Worm (Caenorhabditis elegans) whole organism, L1 larva: ENCODE measurements around the gene T02H6.3.

Experiments
- C04F5.9 ChIP-seq: sonication (generic microtip); optimal IDR thresholded peaks from 2 replicates; lab custom pipeline; 2016; ENCODE audit warnings: missing genetic modification characterization, missing compliant biosample characterization
- C16A3.4 ChIP-seq: fragments of 150-350 bp; optimal IDR thresholded peaks from 2 replicates; lab custom pipeline; 2014; ENCODE audit warnings: missing biosample characterization, missing genetic modification characterization
- F16B12.6 ChIP-seq: fragments of 150-350 bp; optimal IDR thresholded peaks from 2 replicates; lab custom pipeline; 2014; ENCODE audit warnings: missing biosample characterization, missing genetic modification characterization
- aly-2 ChIP-seq: fragments of 150-350 bp; optimal IDR thresholded peaks from 2 replicates; lab custom pipeline; 2014; ENCODE audit warnings: missing biosample characterization, missing genetic modification characterization
- blmp-1 ChIP-seq: fragments of 150-350 bp; optimal IDR thresholded peaks from 2 replicates; lab custom pipeline; 2014; ENCODE audit warnings: missing biosample characterization, missing genetic modification characterization
- ceh-82 ChIP-seq, 3 experiments: fragments of 150-350 bp in 1 of 3; sonication (generic microtip) in 2 of 3; optimal IDR thresholded peaks; 2 replicates each; lab custom pipeline; 2014 to 2017; ENCODE audit warnings: missing biosample characterization in 3 of 3, missing genetic modification characterization in 3 of 3
- ceh-88 ChIP-seq: fragments of 200-800 bp; sonication (Bioruptor generic); IDR thresholded peaks from 2 replicates; pipeline ENCODE4 v1.3.6; 2022; ENCODE audit warnings: missing genetic modification characterization, missing compliant biosample characterization
- ceh-90 ChIP-seq: sonication (generic microtip); optimal IDR thresholded peaks from 2 replicates; lab custom pipeline; 2016; ENCODE audit warnings: missing genetic modification characterization, missing compliant biosample characterization
- ces-1 ChIP-seq: fragments of 150-350 bp; optimal IDR thresholded peaks from 2 replicates; lab custom pipeline; 2014; ENCODE audit warnings: missing biosample characterization, missing genetic modification reagents, missing genetic modification characterization
- dsc-1 ChIP-seq: sonication (generic microtip); optimal IDR thresholded peaks from 2 replicates; lab custom pipeline; 2016; ENCODE audit warnings: mild to moderate bottlenecking, missing genetic modification characterization, missing compliant biosample characterization
- efl-1 ChIP-seq, 4 experiments: fragments of 150-350 bp; optimal IDR thresholded peaks in 3 of 4; peaks in 1 of 4; 1 replicate in 1 of 4; 2 replicates in 3 of 4; lab custom pipeline; 2014; ENCODE audit warnings: missing biosample characterization in 2 of 4, missing genetic modification characterization in 2 of 4, missing genetic modification reagents in 2 of 4
- efl-3 ChIP-seq: fragments of 200-800 bp; sonication (Bioruptor generic); optimal IDR thresholded peaks from 2 replicates; lab custom pipeline; 2018; ENCODE audit warnings: mild to moderate bottlenecking, missing genetic modification characterization, missing compliant biosample characterization
- egl-13 ChIP-seq: sonication (generic microtip); optimal IDR thresholded peaks from 2 replicates; lab custom pipeline; 2016; ENCODE audit warnings: missing genotype, missing genetic modification reagents, missing genetic modification characterization, missing compliant biosample characterization
- egl-27 ChIP-seq, 2 experiments: fragments of 150-350 bp in 1 of 2; sonication (generic microtip); optimal IDR thresholded peaks; 3 replicates each; lab custom pipeline; 2017 to 2018; ENCODE audit warnings: missing biosample characterization in 2 of 2, missing genetic modification characterization in 2 of 2, missing genetic modification reagents in 2 of 2
- ets-5 ChIP-seq: fragments of 200-800 bp; sonication (Bioruptor generic); IDR thresholded peaks from 2 replicates; pipeline ENCODE4 v1.3.6; 2022; ENCODE audit warnings: missing genetic modification characterization, missing compliant biosample characterization
- fkh-4 ChIP-seq: sonication (generic microtip); optimal IDR thresholded peaks from 2 replicates; lab custom pipeline; 2016; ENCODE audit warnings: missing compliant biosample characterization, missing genetic modification characterization, borderline replicate concordance
- fos-1 ChIP-seq: fragments of 150-350 bp; optimal IDR thresholded peaks from 2 replicates; lab custom pipeline; 2014; ENCODE audit warnings: missing biosample characterization, missing genetic modification characterization
- grh-1 ChIP-seq: fragments of 200-800 bp; sonication (Bioruptor generic); IDR thresholded peaks from 2 replicates; pipeline ENCODE4 v1.3.6; 2022; ENCODE audit warnings: missing genetic modification reagents, missing genetic modification characterization, missing compliant biosample characterization
- irx-1 ChIP-seq: sonication (generic microtip); optimal IDR thresholded peaks from 2 replicates; lab custom pipeline; 2016; ENCODE audit warnings: missing genetic modification characterization, missing compliant biosample characterization
- lin-13 ChIP-seq: fragments of 150-350 bp; optimal IDR thresholded peaks from 2 replicates; lab custom pipeline; 2014; ENCODE audit warnings: missing biosample characterization, missing genetic modification reagents, missing genetic modification characterization
- lin-14 ChIP-seq: fragments of 200-800 bp; sonication (Bioruptor generic); optimal IDR thresholded peaks from 2 replicates; lab custom pipeline; 2018; ENCODE audit warnings: mild to moderate bottlenecking, missing genetic modification characterization, moderate library complexity, missing compliant biosample characterization
- lin-35 ChIP-seq, 2 experiments: fragments of 150-350 bp; optimal IDR thresholded peaks; 2 replicates each; lab custom pipeline; 2014; ENCODE audit warnings: missing biosample characterization in 2 of 2, missing genetic modification characterization in 2 of 2, missing genetic modification reagents in 2 of 2
- lsy-2 ChIP-seq, 2 experiments: fragments of 150-350 bp; optimal IDR thresholded peaks; 2 replicates each; lab custom pipeline; 2014; ENCODE audit warnings: missing biosample characterization in 2 of 2, missing genetic modification characterization in 2 of 2
- mab-9 ChIP-seq: fragments of 200-800 bp; sonication (Bioruptor generic); IDR thresholded peaks from 2 replicates; pipeline ENCODE4 v1.3.6; 2022; ENCODE audit warnings: missing genetic modification reagents, missing genetic modification characterization, missing compliant biosample characterization
- nhr-11 ChIP-seq: fragments of 150-350 bp; optimal IDR thresholded peaks from 2 replicates; lab custom pipeline; 2014; ENCODE audit warnings: missing biosample characterization, missing genetic modification characterization
- nhr-20 ChIP-seq: sonication (generic microtip); optimal IDR thresholded peaks from 2 replicates; lab custom pipeline; 2016; ENCODE audit warnings: mild to moderate bottlenecking, missing genetic modification characterization, missing compliant biosample characterization
- nhr-237 ChIP-seq: fragments of 150-350 bp; optimal IDR thresholded peaks from 2 replicates; lab custom pipeline; 2014; ENCODE audit warnings: missing biosample characterization, missing genetic modification characterization
- nhr-47 ChIP-seq: sonication (generic microtip); optimal IDR thresholded peaks from 2 replicates; lab custom pipeline; 2016; ENCODE audit warnings: mild to moderate bottlenecking, missing genetic modification characterization, moderate library complexity, missing compliant biosample characterization
- nhr-71 ChIP-seq: sonication (generic microtip); optimal IDR thresholded peaks from 2 replicates; lab custom pipeline; 2016; ENCODE audit warnings: mild to moderate bottlenecking, missing genetic modification characterization, moderate library complexity, missing compliant biosample characterization
- nhr-90 ChIP-seq: sonication (generic microtip); optimal IDR thresholded peaks from 2 replicates; lab custom pipeline; 2016; ENCODE audit warnings: mild to moderate bottlenecking, missing genetic modification characterization, missing compliant biosample characterization; ENCODE audit not compliant: poor library complexity
- snpc-4 ChIP-seq: fragments of 150-350 bp; optimal IDR thresholded peaks from 2 replicates; lab custom pipeline; 2014; ENCODE audit warnings: missing biosample characterization, missing genetic modification characterization
- snu-23 ChIP-seq: sonication (generic microtip); optimal IDR thresholded peaks from 2 replicates; lab custom pipeline; 2016; ENCODE audit warnings: missing genetic modification characterization, missing compliant biosample characterization
- sptf-1 ChIP-seq: fragments of 150-350 bp; optimal IDR thresholded peaks from 2 replicates; lab custom pipeline; 2014; ENCODE audit warnings: missing biosample characterization, missing genetic modification characterization
- sup-37 ChIP-seq: fragments of 200-800 bp; sonication (Bioruptor generic); optimal IDR thresholded peaks from 2 replicates; lab custom pipeline; 2018; ENCODE audit warnings: mild to moderate bottlenecking, missing genetic modification characterization, missing compliant biosample characterization
- tbx-2 ChIP-seq: sonication (generic microtip); optimal IDR thresholded peaks from 2 replicates; lab custom pipeline; 2016; ENCODE audit warnings: missing genetic modification characterization, missing compliant biosample characterization
- tlp-1 ChIP-seq: fragments of 150-350 bp; optimal IDR thresholded peaks from 2 replicates; lab custom pipeline; 2014; ENCODE audit warnings: missing biosample characterization, missing genetic modification characterization
- unc-130 ChIP-seq: fragments of 150-350 bp; optimal IDR thresholded peaks from 2 replicates; lab custom pipeline; 2017; ENCODE audit warnings: missing biosample characterization, missing genetic modification characterization, inconsistent platforms
- unc-98 ChIP-seq: fragments of 200-800 bp; sonication (Bioruptor generic); IDR thresholded peaks from 2 replicates; pipeline ENCODE4 v1.3.6; 2022; ENCODE audit warnings: missing genetic modification characterization, missing compliant biosample characterization
- ztf-11 ChIP-seq, 2 experiments: sonication (generic microtip); optimal IDR thresholded peaks; 2 replicates each; lab custom pipeline; 2016 to 2017; ENCODE audit warnings: missing genetic modification characterization in 2 of 2, missing biosample characterization in 1 of 2, missing compliant biosample characterization in 1 of 2
- ztf-4 ChIP-seq: fragments of 150-350 bp; optimal IDR thresholded peaks from 2 replicates; lab custom pipeline; 2014; ENCODE audit warnings: missing biosample characterization, missing genetic modification characterization

Gene T02H6.3

DNA sequence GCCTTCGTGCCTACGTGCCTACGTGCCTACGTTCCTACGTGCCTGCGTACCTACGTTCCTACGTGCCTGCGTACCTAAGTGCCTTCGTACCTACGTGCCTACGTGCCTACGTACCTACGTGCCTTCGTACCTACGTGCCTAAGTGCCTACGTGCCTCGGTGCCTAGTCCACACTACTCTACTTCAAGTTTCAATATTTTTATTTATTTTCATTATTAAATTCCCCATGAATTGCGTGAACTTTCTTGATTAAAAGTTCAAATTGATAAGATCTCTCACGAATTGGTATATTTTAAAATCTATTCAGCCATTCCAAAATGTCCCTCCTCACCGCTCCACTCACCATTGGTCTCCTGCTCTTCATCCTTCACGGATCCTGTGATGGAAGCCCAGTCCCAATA, 17.5 kb upstream of the T02H6.3 start, which contains the start of gene Y39F10C.3:
TSS of gene Y39F10C.3 (plus strand) at position 301 of the 400 bp plus-strand sequence.
- TF ChIP-seq lin-35 (GFP tag; optimal IDR thresholded peaks at IDR 0.05; lab: Kevin White, UChicago), result no peak
- TF ChIP-seq nhr-47, result no peak

ce11 chrII:675303-675702, 16.3 kb upstream of the T02H6.3 start, which contains the start of gene Y39F10C.1:
Gene Y39F10C.1 (plus strand): TSS chrII:675603.
- no peak for TF ChIP-seq ceh-82 (tag; optimal IDR thresholded peaks at IDR 0.05; lab: Kevin White, UChicago)
- no peak for TF ChIP-seq F16B12.6 (tag; lab: Kevin White, UChicago)
- no peak for TF ChIP-seq fos-1 (tag; lab: Kevin White, UChicago)
- TF ChIP-seq snpc-4 (tag; lab: Kevin White, UChicago), result no peak
- no peak for TF ChIP-seq unc-98 (GFP tag; lab: Robert Waterston, UW)
- no peak for TF ChIP-seq egl-13 (tag; lab: Kevin White, UChicago)
- TF ChIP-seq egl-27 (tag; optimal IDR thresholded peaks at IDR 0.05; lab: Kevin White, UChicago), result no peak
- no peak for TF ChIP-seq C04F5.9 (tag; lab: Kevin White, UChicago)
- no peak for TF ChIP-seq ets-5 (GFP tag; lab: Robert Waterston, UW)
- TF ChIP-seq snu-23 (GFP tag; lab: Kevin White, UChicago), result no peak
- TF ChIP-seq ztf-4 (tag; lab: Kevin White, UChicago), result no peak
- no peak for TF ChIP-seq fkh-4 (tag; lab: Kevin White, UChicago)
- TF ChIP-seq lin-14 (GFP tag; lab: Kevin White, UChicago), result no peak
- TF ChIP-seq sptf-1 (tag; lab: Kevin White, UChicago), result no peak
- TF ChIP-seq nhr-90 (tag; lab: Kevin White, UChicago), result no peak
- TF ChIP-seq irx-1, result no peak
- no peak for TF ChIP-seq lin-13

DNA sequence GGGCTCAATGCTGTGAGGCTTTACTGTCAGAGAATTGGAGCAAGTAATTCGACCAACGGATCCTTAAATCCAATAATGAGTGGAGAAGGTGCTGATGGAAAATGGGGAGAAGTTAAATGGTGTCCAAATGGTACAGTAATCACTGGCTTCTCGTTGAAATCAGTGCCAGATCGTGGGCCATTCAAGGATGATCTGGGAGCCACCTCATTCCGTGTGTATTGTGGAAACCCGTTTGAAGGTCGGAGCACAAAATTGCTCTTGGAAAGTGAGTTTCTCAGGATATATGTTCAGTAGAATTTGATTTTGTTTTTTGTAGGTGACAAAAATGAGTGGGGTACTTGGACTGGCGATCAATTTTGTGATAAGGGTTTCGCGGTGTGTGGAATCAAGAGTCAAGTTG, 15.8 kb upstream of the T02H6.3 start:
- TF ChIP-seq tbx-2 (tag; lab: Kevin White, UChicago) (no peak), C16A3.4 (tag; lab: Kevin White, UChicago) (no peak), blmp-1 (tag; lab: Kevin White, UChicago) (no peak), nhr-71 (tag; lab: Kevin White, UChicago) (no peak), tlp-1 (tag; lab: Kevin White, UChicago) (no peak), mab-9 (GFP tag; lab: Robert Waterston, UW) (no peak), lin-13 (no peak), ces-1 (GFP tag; lab: Kevin White, UChicago) (no peak), nhr-47 (no peak), lsy-2 (tag; optimal IDR thresholded peaks at IDR 0.05; lab: Kevin White, UChicago) (no peak), nhr-237 (tag; lab: Kevin White, UChicago) (no peak)

- TF ChIP-seq ztf-11 (tag; optimal IDR thresholded peaks at IDR 0.05; lab: Kevin White, UChicago), result no peak
- TF ChIP-seq dsc-1, result no peak
- TF ChIP-seq sup-37 (GFP tag; lab: Kevin White, UChicago), result no peak
- TF ChIP-seq ceh-88 (GFP tag; lab: Robert Waterston, UW), result no peak
- TF ChIP-seq aly-2 (tag; lab: Kevin White, UChicago), result no peak
- TF ChIP-seq ceh-90 (tag; lab: Kevin White, UChicago), result no peak
- TF ChIP-seq lin-35 (GFP tag; optimal IDR thresholded peaks at IDR 0.05; lab: Kevin White, UChicago), result no peak
- TF ChIP-seq grh-1, result no peak
- no peak for TF ChIP-seq nhr-11 (tag; lab: Kevin White, UChicago)
- TF ChIP-seq unc-130 (tag; lab: Kevin White, UChicago), result no peak
- TF ChIP-seq C16A3.4 (tag; lab: Kevin White, UChicago), result no peak
- TF ChIP-seq tlp-1 (tag; lab: Kevin White, UChicago), result no peak
- TF ChIP-seq efl-1 (optimal IDR thresholded peaks at IDR 0.05; lab: Kevin White, UChicago), result no peak
- no peak for TF ChIP-seq efl-1 (GFP tag; optimal IDR thresholded peaks at IDR 0.05 in 1 of 2; lab: Kevin White, UChicago)
- TF ChIP-seq efl-3 (GFP tag; lab: Kevin White, UChicago), result no peak
- no peak for TF ChIP-seq ceh-82 (tag; optimal IDR thresholded peaks at IDR 0.05; lab: Kevin White, UChicago)
- TF ChIP-seq nhr-20 (tag; lab: Kevin White, UChicago), result no peak
- no peak for TF ChIP-seq tbx-2 (tag; lab: Kevin White, UChicago)
Observed at ce11 chrII:678581-678980, 13.1 kb upstream of the T02H6.3 start, which contains the start of gene T02H6.9. Gene T02H6.9 (plus strand): TSS chrII:678881.
